Worm (Caenorhabditis elegans) whole organism, early embryonic: Measurements from ENCODE around the gene srh-116.

Experiments used
- ama-1 ChIP-seq: fragments of 150-350 bp; optimal IDR thresholded peaks from 2 replicates; lab custom pipeline; 2014
- flt-1 ChIP-seq: fragments of 200-800 bp; sonication (Bioruptor generic); IDR thresholded peaks from 2 replicates; pipeline ENCODE4 v1.3.6; 2022; ENCODE audit warnings: missing genetic modification characterization, missing compliant biosample characterization

- no peak for TF ChIP-seq flt-1 (GFP tag; lab: Robert Waterston, UW)
- TF ChIP-seq ama-1 (lab: Kevin White, UChicago): no peak
Measured at ce11 chrV:17220345-17220744, 34.6 kb downstream of the srh-116 start, which contains the start of gene srh-109.
